Fruit fly (Drosophila melanogaster): ENCODE results near the gene Ugt303B3.

dm6 chr3R:23504760-23505159 lies 29.8 kb downstream of the Ugt303B3 start:
- peak; percentile 49 for TF ChIP-seq cyc (GFP tag; optimal IDR thresholded peaks at IDR 0.05)
- TF ChIP-seq CG31627 (GFP tag; optimal IDR thresholded peaks at IDR 0.05), result peak; percentile 56
- no peak for TF ChIP-seq Blimp-1 (GFP tag; optimal IDR thresholded peaks at IDR 0.05)
- TF ChIP-seq CG3032 (tag; optimal IDR thresholded peaks at IDR 0.05), result no peak
- TF ChIP-seq fkh (GFP tag; optimal IDR thresholded peaks at IDR 0.05), result no peak
- peak; percentile 90 for TF ChIP-seq Eip78C (GFP tag)
- peak; percentile 31 for TF ChIP-seq CG4318 (GFP tag; optimal IDR thresholded peaks at IDR 0.05)

Measured in whole organism, prepupa.